Worm (Caenorhabditis elegans) whole organism, early embryonic: ENCODE results near the gene Y59A8B.26.

Experiments used
- B0310.2 ChIP-seq: sonication (generic microtip); optimal IDR thresholded peaks from 2 replicates; lab custom pipeline; 2016; ENCODE audit warnings: mild to moderate bottlenecking, missing genetic modification characterization, missing compliant biosample characterization
- F13C5.2 ChIP-seq: sonication (generic microtip); optimal IDR thresholded peaks from 2 replicates; lab custom pipeline; 2017; ENCODE audit warnings: mild to moderate bottlenecking, missing genetic modification characterization, inconsistent platforms, missing compliant biosample characterization
- ama-1 ChIP-seq: fragments of 150-350 bp; optimal IDR thresholded peaks from 2 replicates; lab custom pipeline; 2014
- ceh-13 ChIP-seq: fragments of 200-800 bp; sonication (Bioruptor generic); optimal IDR thresholded peaks from 2 replicates; lab custom pipeline; 2018; ENCODE audit warnings: mild to moderate bottlenecking, missing genetic modification characterization, missing compliant biosample characterization
- ceh-36 ChIP-seq: sonication (generic microtip); optimal IDR thresholded peaks from 2 replicates; lab custom pipeline; 2016; ENCODE audit warnings: missing genetic modification characterization, inconsistent platforms, missing compliant biosample characterization
- ets-7 ChIP-seq: sonication (generic microtip); optimal IDR thresholded peaks from 2 replicates; lab custom pipeline; 2016; ENCODE audit warnings: missing genotype, missing genetic modification characterization, missing compliant biosample characterization
- flt-1 ChIP-seq: fragments of 200-800 bp; sonication (Bioruptor generic); IDR thresholded peaks from 2 replicates; pipeline ENCODE4 v1.3.6; 2022; ENCODE audit warnings: missing genetic modification characterization, missing compliant biosample characterization
- hmbx-1 ChIP-seq: sonication (generic microtip); optimal IDR thresholded peaks from 2 replicates; lab custom pipeline; 2016; ENCODE audit warnings: mild to moderate bottlenecking, missing genetic modification characterization, missing compliant biosample characterization
- hnd-1 ChIP-seq: sonication (generic microtip); optimal IDR thresholded peaks from 2 replicates; lab custom pipeline; 2016; ENCODE audit warnings: missing genetic modification characterization, missing compliant biosample characterization
- pes-1 ChIP-seq: fragments of 200-800 bp; sonication (Bioruptor generic); IDR thresholded peaks from 2 replicates; pipeline ENCODE4 v1.3.6; 2022; ENCODE audit warnings: missing genetic modification reagents, missing genetic modification characterization, missing compliant biosample characterization
- scrt-1 ChIP-seq: fragments of 200-800 bp; sonication (Bioruptor generic); IDR thresholded peaks from 2 replicates; pipeline ENCODE4 v1.3.6; 2022; ENCODE audit warnings: missing genetic modification characterization, missing compliant biosample characterization
- tbx-37 ChIP-seq: fragments of 200-800 bp; sonication (Bioruptor generic); conservative IDR thresholded peaks from 2 replicates; pipeline ENCODE4 v1.3.6; 2022; ENCODE audit warnings: missing genetic modification reagents, missing genetic modification characterization, missing compliant biosample characterization
- tra-4 ChIP-seq: sonication (generic microtip); optimal IDR thresholded peaks from 2 replicates; lab custom pipeline; 2017; ENCODE audit warnings: missing genetic modification characterization, missing compliant biosample characterization

ce11 chrV:18003876-18004275 lies 6.8 kb downstream of the Y59A8B.26 start:
- TF ChIP-seq ceh-13 (GFP tag; lab: Kevin White, UChicago) (no peak), B0310.2 (tag; lab: Kevin White, UChicago) (no peak), ama-1 (lab: Kevin White, UChicago) (no peak), hnd-1 (tag; lab: Kevin White, UChicago) (no peak), F13C5.2 (tag; lab: Kevin White, UChicago) (no peak), flt-1 (no peak), scrt-1 (GFP tag; lab: Robert Waterston, UW) (no peak), tbx-37 (GFP tag; lab: Robert Waterston, UW) (no peak), ceh-36 (tag; lab: Kevin White, UChicago) (no peak), ets-7 (tag; lab: Kevin White, UChicago) (no peak), hmbx-1 (no peak), pes-1 (GFP tag; lab: Robert Waterston, UW) (no peak), tra-4 (tag; lab: Kevin White, UChicago) (no peak)
